Fruit fly (Drosophila melanogaster) ovary, adult (tissue): ENCODE data around the gene CG13282.
A peak's percentile ranks its signal among the peaks of the same experiment; 100 is the strongest.

Source experiments
- CG17801 ChIP-seq: fragments of 200-800 bp; optimal IDR thresholded peaks from 2 replicates; lab custom pipeline; 2019; ENCODE audit warnings: missing biosample characterization, mild to moderate bottlenecking, missing genetic modification characterization, moderate library complexity; ENCODE audit not compliant: partially characterized antibody

The CG13282 gene

dm6 chr2L:16857131-16857530 is 22.8 kb upstream of the CG13282 start:
- TF ChIP-seq CG17801: no peak

- TF ChIP-seq CG17801: no peak
Measured at dm6 chr2L:16852318-16852932, 18.1 kb upstream of the CG13282 start, which contains the start of gene CG31810. Gene CG31810, minus strand, starts transcription at chr2L:16852368.

dm6 chr2L:16850442-16850841 is 16.1 kb upstream of the CG13282 start:
- no peak for TF ChIP-seq CG17801

- no peak for TF ChIP-seq CG17801
Measured at dm6 chr2L:16848670-16849069, 14.4 kb upstream of the CG13282 start, which contains the start of gene CG13284. Gene CG13284, minus strand, starts transcription at chr2L:16848716.

- no peak for TF ChIP-seq CG17801
Measured at dm6 chr2L:16847948-16848347, 13.6 kb upstream of the CG13282 start.

- TF ChIP-seq CG17801: no peak
Measured at dm6 chr2L:16846742-16847346, 12.5 kb upstream of the CG13282 start.

dm6 chr2L:16845179-16845578 is 10.9 kb upstream of the CG13282 start:
- no peak for TF ChIP-seq CG17801

- no peak for TF ChIP-seq CG17801
Measured at dm6 chr2L:16843336-16843735, 9.0 kb upstream of the CG13282 start.

dm6 chr2L:16842505-16842904 is 8.2 kb upstream of the CG13282 start:
- no peak for TF ChIP-seq CG17801

dm6 chr2L:16839665-16840064 is 5.4 kb upstream of the CG13282 start:
- TF ChIP-seq CG17801: no peak

- no peak for TF ChIP-seq CG17801
Measured at dm6 chr2L:16837672-16838071, 3.4 kb upstream of the CG13282 start, which contains the start of the genes SclA and SclB. Gene SclA, plus strand, starts transcription at chr2L:16837972. Gene SclB, plus strand, starts transcription at chr2L:16837972.

- no peak for TF ChIP-seq CG17801
Measured at dm6 chr2L:16837158-16837557, 2.9 kb upstream of the CG13282 start, which contains the start of gene Nepl9. Gene Nepl9, minus strand, starts transcription at chr2L:16837258.

dm6 chr2L:16826872-16827506 is 7.3 kb downstream of the CG13282 start, which contains the start of gene AspRS-m:
Gene AspRS-m, plus strand, starts transcription at chr2L:16827078.
- peak; percentile 48 for TF ChIP-seq CG17801

dm6 chr2L:16824905-16825333 is 9.4 kb downstream of the CG13282 start, which contains the start of gene Cse1:
Gene Cse1, minus strand, starts transcription at chr2L:16825207.
- no peak for TF ChIP-seq CG17801

- no peak for TF ChIP-seq CG17801
Measured at dm6 chr2L:16820993-16821392, 13.3 kb downstream of the CG13282 start, which contains the start of gene CG13280. Gene CG13280, minus strand, starts transcription at chr2L:16821093.

dm6 chr2L:16819714-16820113 is 14.6 kb downstream of the CG13282 start:
- TF ChIP-seq CG17801: peak; percentile 81

dm6 chr2L:16818335-16818973 is 15.8 kb downstream of the CG13282 start:
- no peak for TF ChIP-seq CG17801
